Fruit fly (Drosophila melanogaster) whole organism, wandering third instar larva: Measurements from ENCODE around the gene Cog2.

Experiments used
- GATAd ChIP-seq: sonication (Bioruptor generic); optimal IDR thresholded peaks from 2 replicates; lab custom pipeline; 2016; ENCODE audit warnings: missing biosample characterization, missing genetic modification characterization
- Vsx2 ChIP-seq: fragments of 200-300, 225-300 bp; sonication (Bioruptor generic); optimal IDR thresholded peaks from 2 replicates; lab custom pipeline; 2018; ENCODE audit warnings: missing biosample characterization, missing genetic modification characterization; ENCODE audit not compliant: partially characterized antibody
- foxo ChIP-seq, 2 experiments: fragments of 200-800 bp; sonication (Bioruptor generic); optimal IDR thresholded peaks; 2 replicates in 1 of 2; 3 replicates in 1 of 2; lab custom pipeline; 2016 to 2017; ENCODE audit warnings: missing biosample characterization in 2 of 2, missing genetic modification characterization in 2 of 2
- h ChIP-seq: fragments of 200-800 bp; sonication (Bioruptor generic); optimal IDR thresholded peaks from 3 replicates; lab custom pipeline; 2016; ENCODE audit warnings: missing biosample characterization, mild to moderate bottlenecking, missing genetic modification characterization
- pan ChIP-seq: fragments of >200 bp; optimal IDR thresholded peaks from 2 replicates; lab custom pipeline; 2017
- psq ChIP-seq: fragments of 200-800 bp; sonication (Bioruptor generic); optimal IDR thresholded peaks from 3 replicates; lab custom pipeline; 2017; ENCODE audit warnings: missing biosample characterization, mild to moderate bottlenecking, missing genetic modification characterization, moderate library complexity

DNA sequence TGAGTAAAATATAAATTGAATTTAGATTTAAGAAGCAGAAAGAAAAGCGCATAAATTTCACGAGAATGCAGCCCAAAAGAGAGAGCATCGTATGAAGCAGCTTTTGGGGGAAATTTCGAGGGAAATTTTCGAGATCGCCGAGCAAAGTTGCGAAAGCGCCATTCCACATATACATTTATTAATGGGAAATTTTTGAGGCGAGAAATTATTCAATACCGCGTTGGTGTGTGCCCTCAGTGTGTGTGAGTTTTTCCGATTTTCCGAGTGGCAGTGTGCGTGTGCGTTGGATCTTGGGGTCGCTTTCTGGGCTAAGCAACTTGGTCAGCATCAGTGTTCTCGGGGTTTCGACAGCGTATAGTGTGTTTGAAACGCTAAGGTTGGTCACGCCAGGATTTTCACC, 51.5 kb downstream of the Cog2 start, which contains the start of gene Tm2:
- TF ChIP-seq pan (lab: Kevin White, UChicago) (no peak), Vsx2 (GFP tag; lab: Kevin White, UChicago) (no peak), foxo (GFP tag; optimal IDR thresholded peaks at IDR 0.05; lab: Kevin White, UChicago) (no peak), psq (GFP tag; lab: Kevin White, UChicago) (no peak), GATAd (GFP tag; lab: Kevin White, UChicago) (no peak), h (GFP tag; lab: Kevin White, UChicago) (no peak)
